Worm (Caenorhabditis elegans): Measurements from ENCODE around the gene srg-16.

- no peak for TF ChIP-seq blmp-1 (tag; optimal IDR thresholded peaks at IDR 0.05)
- TF ChIP-seq fkh-8 (tag; optimal IDR thresholded peaks at IDR 0.05) = no peak
- TF ChIP-seq aly-2 (tag; optimal IDR thresholded peaks at IDR 0.05) = no peak
- TF ChIP-seq ztf-11 (tag; optimal IDR thresholded peaks at IDR 0.05) = no peak
- no peak for TF ChIP-seq lsy-2 (tag; optimal IDR thresholded peaks at IDR 0.05)
- no peak for TF ChIP-seq aha-1 (tag; optimal IDR thresholded peaks at IDR 0.05)
- no peak for TF ChIP-seq lin-15B (tag; optimal IDR thresholded peaks at IDR 0.05)
- TF ChIP-seq hpl-2 (GFP tag; optimal IDR thresholded peaks at IDR 0.05) = no peak
- TF ChIP-seq nhr-28 (tag; optimal IDR thresholded peaks at IDR 0.05) = no peak
- no peak for TF ChIP-seq nhr-76 (tag; optimal IDR thresholded peaks at IDR 0.05)
- no peak for TF ChIP-seq ztf-4 (tag; optimal IDR thresholded peaks at IDR 0.05)
Observed at ce11 chrII:12435202-12435872, 31.6 kb upstream of the srg-16 start.
